Fruit fly (Drosophila melanogaster) whole organism, embryonic: ENCODE data around the gene CG17816.
A peak's percentile ranks its signal among the peaks of the same experiment; 100 is the strongest.

ENCODE experiments used
- BtbVII ChIP-seq: fragments of 200-800 bp; sonication (Bioruptor generic); optimal IDR thresholded peaks from 3 replicates; lab custom pipeline; 2017; ENCODE audit warnings: missing biosample characterization, mild to moderate bottlenecking, missing genetic modification characterization
- CG10209 ChIP-seq: fragments of 200-800 bp; sonication (Bioruptor generic); optimal IDR thresholded peaks from 3 replicates; lab custom pipeline; 2017; ENCODE audit warnings: missing biosample characterization, mild to moderate bottlenecking, missing genetic modification characterization, missing genetic modification reagents
- CG10959 ChIP-seq: fragments of 200-800 bp; sonication (Bioruptor generic); IDR thresholded peaks from 2 replicates; pipeline ENCODE4 v1.3.6; 2022; ENCODE audit warnings: missing biosample characterization, missing genetic modification characterization
- CG12071 ChIP-seq: fragments of 200-800 bp; sonication (Bioruptor generic); optimal IDR thresholded peaks from 3 replicates; lab custom pipeline; 2018; ENCODE audit warnings: missing biosample characterization, mild to moderate bottlenecking, missing genetic modification characterization
- CG12155 ChIP-seq: fragments of 200-800 bp; sonication (Bioruptor generic); optimal IDR thresholded peaks from 3 replicates; lab custom pipeline; 2016; ENCODE audit warnings: missing biosample characterization, missing genetic modification characterization
- CG12236 ChIP-seq: fragments of 200-800 bp; sonication (Bioruptor generic); optimal IDR thresholded peaks from 2 replicates; lab custom pipeline; 2016; ENCODE audit warnings: missing biosample characterization, missing genetic modification characterization
- CG12299 ChIP-seq: fragments of 200-800 bp; sonication (Bioruptor generic); optimal IDR thresholded peaks from 2 replicates; lab custom pipeline; 2018; ENCODE audit warnings: missing biosample characterization, mild to moderate bottlenecking, missing genetic modification characterization
- CG13123 ChIP-seq: fragments of 200-800 bp; sonication (Bioruptor generic); optimal IDR thresholded peaks from 2 replicates; lab custom pipeline; 2016; ENCODE audit warnings: missing biosample characterization, missing genetic modification characterization
- CG13424 ChIP-seq: fragments of 200-800 bp; sonication (Bioruptor generic); optimal IDR thresholded peaks from 2 replicates; lab custom pipeline; 2019; ENCODE audit warnings: missing biosample characterization, mild to moderate bottlenecking, missing genetic modification characterization, moderate library complexity
- CG13775 ChIP-seq: fragments of 200-800 bp; sonication (Bioruptor generic); optimal IDR thresholded peaks from 3 replicates; lab custom pipeline; 2017; ENCODE audit warnings: missing biosample characterization, mild to moderate bottlenecking, missing genetic modification characterization
- CG14667 ChIP-seq: fragments of 200-800 bp; sonication (Bioruptor generic); IDR thresholded peaks from 2 replicates; pipeline ENCODE4 v1.3.6; 2022; ENCODE audit warnings: missing biosample characterization, missing genetic modification characterization
- CG14860 ChIP-seq: fragments of 200-800 bp; sonication (Bioruptor generic); IDR thresholded peaks from 3 replicates; pipeline ENCODE4 v1.3.6; 2022; ENCODE audit warnings: missing biosample characterization, missing genetic modification characterization; ENCODE audit not compliant: partially characterized antibody
- CG15011 ChIP-seq: fragments of 200-800 bp; sonication (Bioruptor generic); optimal IDR thresholded peaks from 3 replicates; lab custom pipeline; 2018; ENCODE audit warnings: missing biosample characterization, mild to moderate bottlenecking, missing genetic modification characterization
- CG1647 ChIP-seq: fragments of 200-800 bp; sonication (Bioruptor generic); optimal IDR thresholded peaks from 3 replicates; lab custom pipeline; 2016; ENCODE audit warnings: missing biosample characterization, missing genetic modification characterization
- CG17359 ChIP-seq: fragments of 200-800 bp; sonication (Bioruptor generic); optimal IDR thresholded peaks from 3 replicates; lab custom pipeline; 2018; ENCODE audit warnings: missing biosample characterization, mild to moderate bottlenecking, missing genetic modification characterization, moderate library complexity
- CG2202 ChIP-seq: fragments of 200-800 bp; sonication (Bioruptor generic); optimal IDR thresholded peaks from 2 replicates; lab custom pipeline; 2018; ENCODE audit warnings: missing biosample characterization, mild to moderate bottlenecking, missing genetic modification characterization
- CG31441 ChIP-seq: fragments of 200-800 bp; sonication (Bioruptor generic); IDR thresholded peaks from 2 replicates; pipeline ENCODE4 v1.3.6; 2022; ENCODE audit warnings: missing biosample characterization, missing genetic modification characterization
- CG3163 ChIP-seq: fragments of 200-800 bp; sonication (Bioruptor generic); optimal IDR thresholded peaks from 3 replicates; lab custom pipeline; 2016; ENCODE audit warnings: missing biosample characterization, missing genetic modification characterization
- CG5245 ChIP-seq: fragments of 200-800 bp; sonication (Bioruptor generic); optimal IDR thresholded peaks from 3 replicates; lab custom pipeline; 2016; ENCODE audit warnings: missing biosample characterization, missing genetic modification characterization
- CG7745 ChIP-seq: fragments of 200-800 bp; sonication (Bioruptor generic); optimal IDR thresholded peaks from 2 replicates; lab custom pipeline; 2018; ENCODE audit warnings: missing biosample characterization, mild to moderate bottlenecking, missing genetic modification characterization, moderate library complexity
- CoRest ChIP-seq: fragments of 200-800 bp; sonication (Bioruptor generic); optimal IDR thresholded peaks from 3 replicates; lab custom pipeline; 2018; ENCODE audit warnings: missing biosample characterization, mild to moderate bottlenecking, missing genetic modification characterization, moderate library complexity
- Dp ChIP-seq: fragments of 200-800 bp; sonication (Bioruptor generic); optimal IDR thresholded peaks from 2 replicates; lab custom pipeline; 2018; ENCODE audit warnings: missing biosample characterization, mild to moderate bottlenecking, missing genetic modification characterization, moderate library complexity
- Hr3 ChIP-seq: fragments of 200-800 bp; sonication (Bioruptor generic); optimal IDR thresholded peaks from 3 replicates; lab custom pipeline; 2016; ENCODE audit warnings: missing biosample characterization, missing genetic modification characterization
- Lhr ChIP-seq: fragments of 200-800 bp; sonication (Bioruptor generic); optimal IDR thresholded peaks from 3 replicates; lab custom pipeline; 2017; ENCODE audit warnings: mild to moderate bottlenecking, missing biosample characterization, missing genetic modification reagents, missing genetic modification characterization
- MTF-1 ChIP-seq: fragments of 200-800 bp; sonication (Bioruptor generic); optimal IDR thresholded peaks from 2 replicates; lab custom pipeline; 2018; ENCODE audit warnings: missing biosample characterization, mild to moderate bottlenecking, missing genetic modification characterization, borderline replicate concordance
- Meics ChIP-seq: fragments of 200-800 bp; sonication (Bioruptor generic); optimal IDR thresholded peaks from 2 replicates; lab custom pipeline; 2017; ENCODE audit warnings: missing biosample characterization, mild to moderate bottlenecking, missing genetic modification characterization
- Oli ChIP-seq: fragments of 200-800 bp; sonication (Bioruptor generic); optimal IDR thresholded peaks from 2 replicates; lab custom pipeline; 2018; ENCODE audit warnings: missing biosample characterization, mild to moderate bottlenecking, missing genetic modification characterization, moderate library complexity
- Sin3A ChIP-seq: fragments of >200 bp; optimal IDR thresholded peaks from 2 replicates; lab custom pipeline; 2018
- Trl ChIP-seq, 3 experiments: fragments of >200 bp in 2 of 3; fragments of 200-800 bp in 1 of 3; sonication (Bioruptor generic) in 1 of 3; optimal IDR thresholded peaks; 2 replicates in 1 of 3; 3 replicates in 2 of 3; lab custom pipeline; 2016 to 2017; ENCODE audit warnings: missing biosample characterization in 1 of 3, missing genetic modification characterization in 1 of 3
- al ChIP-seq: fragments of 200-800 bp; sonication (Bioruptor generic); IDR thresholded peaks from 2 replicates; pipeline ENCODE4 v1.3.6; 2022; ENCODE audit warnings: missing biosample characterization, missing genetic modification characterization
- aop ChIP-seq: fragments of 200-800 bp; sonication (Bioruptor generic); IDR thresholded peaks from 2 replicates; pipeline ENCODE4 v1.3.6; 2022; ENCODE audit warnings: missing biosample characterization, missing genetic modification characterization
- ato ChIP-seq: fragments of 200-800 bp; sonication (Bioruptor generic); IDR thresholded peaks from 2 replicates; pipeline ENCODE4 v1.3.6; 2022; ENCODE audit warnings: missing biosample characterization, missing genetic modification characterization; ENCODE audit not compliant: partially characterized antibody
- br ChIP-seq: fragments of >200 bp; optimal IDR thresholded peaks from 2 replicates; lab custom pipeline; 2017
- bsh ChIP-seq, 2 experiments: fragments of 200-800 bp; sonication (Bioruptor generic); optimal IDR thresholded peaks; 2 replicates each; lab custom pipeline; 2017 to 2018; ENCODE audit warnings: mild to moderate bottlenecking in 2 of 2, missing biosample characterization in 2 of 2, missing genetic modification characterization in 2 of 2, moderate library complexity in 1 of 2
- caup ChIP-seq: fragments of 200-800 bp; sonication (Bioruptor generic); optimal IDR thresholded peaks from 3 replicates; lab custom pipeline; 2017; ENCODE audit warnings: missing biosample characterization, mild to moderate bottlenecking, missing genetic modification characterization, moderate library complexity; ENCODE audit not compliant: severe bottlenecking
- chn ChIP-seq: fragments of 200-800 bp; sonication (Bioruptor generic); optimal IDR thresholded peaks from 2 replicates; lab custom pipeline; 2016; ENCODE audit warnings: missing biosample characterization, missing genetic modification characterization
- ci ChIP-seq: fragments of 200-800 bp; sonication (Bioruptor generic); IDR thresholded peaks from 3 replicates; pipeline ENCODE4 v1.3.6; 2022; ENCODE audit warnings: missing biosample characterization, missing genetic modification characterization
- ems ChIP-seq: fragments of 200-800 bp; sonication (Bioruptor generic); optimal IDR thresholded peaks from 3 replicates; lab custom pipeline; 2016; ENCODE audit warnings: missing biosample characterization, missing genetic modification characterization
- exex ChIP-seq: fragments of 200-800 bp; sonication (Bioruptor generic); optimal IDR thresholded peaks from 4 replicates; lab custom pipeline; 2018; ENCODE audit warnings: missing biosample characterization, mild to moderate bottlenecking, missing genetic modification characterization, moderate library complexity
- eyg ChIP-seq: fragments of 200-800 bp; sonication (Bioruptor generic); optimal IDR thresholded peaks from 3 replicates; lab custom pipeline; 2016; ENCODE audit warnings: missing biosample characterization, missing genetic modification characterization
- fu2 ChIP-seq: fragments of 200-800 bp; sonication (Bioruptor generic); optimal IDR thresholded peaks from 2 replicates; lab custom pipeline; 2016; ENCODE audit warnings: missing biosample characterization, missing genetic modification characterization
- gsb ChIP-seq: fragments of 200-800 bp; sonication (Bioruptor generic); IDR thresholded peaks from 2 replicates; pipeline ENCODE4 v1.3.6; 2022; ENCODE audit warnings: missing biosample characterization, missing genetic modification characterization
- h ChIP-seq: fragments of >200 bp; optimal IDR thresholded peaks from 2 replicates; lab custom pipeline; 2017
- insv ChIP-seq, 2 experiments: fragments of 200-800 bp; sonication (Bioruptor generic); optimal IDR thresholded peaks; 3 replicates each; lab custom pipeline; 2016 to 2018; ENCODE audit warnings: missing biosample characterization in 2 of 2, missing genetic modification characterization in 2 of 2
- inv ChIP-seq: fragments of 200-800 bp; sonication (Bioruptor generic); IDR thresholded peaks from 2 replicates; pipeline ENCODE4 v1.3.6; 2022; ENCODE audit warnings: missing biosample characterization, missing genetic modification characterization; ENCODE audit not compliant: partially characterized antibody
- knrl ChIP-seq: fragments of 200-800 bp; sonication (Bioruptor generic); IDR thresholded peaks from 3 replicates; pipeline ENCODE4 v1.3.6; 2022; ENCODE audit warnings: missing biosample characterization, missing genetic modification characterization; ENCODE audit not compliant: partially characterized antibody
- onecut ChIP-seq: fragments of 200-800 bp; sonication (Bioruptor generic); IDR thresholded peaks from 2 replicates; pipeline ENCODE4 v1.3.6; 2022; ENCODE audit warnings: missing biosample characterization, missing genetic modification characterization
- repo ChIP-seq: fragments of 200-800 bp; sonication (Bioruptor generic); optimal IDR thresholded peaks from 2 replicates; lab custom pipeline; 2016; ENCODE audit warnings: missing biosample characterization, missing genetic modification characterization
- scrt ChIP-seq: fragments of 200-800 bp; sonication (Bioruptor generic); optimal IDR thresholded peaks from 2 replicates; lab custom pipeline; 2018; ENCODE audit warnings: missing biosample characterization, mild to moderate bottlenecking, missing genetic modification characterization, moderate library complexity
- slou ChIP-seq: fragments of 200-800 bp; sonication (Bioruptor generic); optimal IDR thresholded peaks from 3 replicates; lab custom pipeline; 2016; ENCODE audit warnings: missing biosample characterization, missing genetic modification characterization
- vnd ChIP-seq: fragments of 200-800 bp; sonication (Bioruptor generic); IDR thresholded peaks from 3 replicates; pipeline ENCODE4 v1.3.6; 2022; ENCODE audit warnings: missing biosample characterization, missing genetic modification characterization; ENCODE audit not compliant: partially characterized antibody
- zf30C ChIP-seq: fragments of 200-800 bp; sonication (Bioruptor generic); optimal IDR thresholded peaks from 3 replicates; lab custom pipeline; 2018; ENCODE audit warnings: missing biosample characterization, mild to moderate bottlenecking, missing genetic modification characterization

CG17816 gene

DNA sequence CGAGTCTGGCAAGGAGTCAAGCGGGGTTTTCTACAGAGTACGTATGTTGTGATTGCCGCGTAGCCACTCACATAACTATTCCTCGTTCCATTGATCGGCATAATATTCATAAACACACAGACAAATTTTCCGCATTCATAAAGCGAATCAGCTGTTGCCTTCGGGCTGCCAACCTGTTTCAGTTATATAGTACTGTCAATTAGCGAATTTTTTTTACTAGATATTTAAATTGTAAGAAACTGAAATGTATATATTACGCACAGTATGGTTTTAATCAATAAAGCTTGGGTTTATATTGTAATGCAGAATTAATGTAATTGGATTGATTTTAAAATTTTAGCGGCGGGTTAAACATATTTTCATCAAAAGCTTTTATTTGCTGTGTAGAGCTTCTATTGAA lies 26.6 kb upstream of the CG17816 start, which contains the start of gene Rfk (continued):
- TF ChIP-seq ems (GFP tag; lab: Kevin White, UChicago) (no peak), ato (GFP tag; lab: Robert Waterston, UW) (no peak), CG12071 (GFP tag; lab: Kevin White, UChicago) (no peak), Meics (no peak), MTF-1 (GFP tag; lab: Kevin White, UChicago) (no peak), fu2 (GFP tag; lab: Kevin White, UChicago) (no peak), CG10959 (GFP tag; lab: Robert Waterston, UW) (no peak), CG1647 (GFP tag; lab: Kevin White, UChicago) (no peak), br (no peak), CG7745 (tag; lab: Kevin White, UChicago) (no peak), caup (GFP tag; lab: Kevin White, UChicago) (no peak), CG12299 (tag; lab: Kevin White, UChicago) (no peak), inv (GFP tag; lab: Robert Waterston, UW) (no peak), Hr3 (GFP tag; lab: Kevin White, UChicago) (peak; percentile 25), CG14860 (no peak), CG5245 (GFP tag; lab: Kevin White, UChicago) (no peak), scrt (no peak), al (no peak), CG10209 (GFP tag; lab: Kevin White, UChicago) (no peak), CG31441 (GFP tag; lab: Robert Waterston, UW) (no peak), chn (GFP tag; lab: Kevin White, UChicago) (no peak), CoRest (peak; percentile 31), zf30C (no peak), CG3163 (GFP tag; lab: Kevin White, UChicago) (no peak), repo (no peak), CG13775 (GFP tag; lab: Kevin White, UChicago) (no peak), Sin3A (lab: Kevin White, UChicago) (no peak), vnd (GFP tag; lab: Robert Waterston, UW) (no peak), CG2202 (tag; lab: Kevin White, UChicago) (no peak), h (lab: Kevin White, UChicago) (no peak), Lhr (GFP tag; lab: Kevin White, UChicago) (no peak), Dp (GFP tag; lab: Kevin White, UChicago) (peak; percentile 52), exex (tag; lab: Kevin White, UChicago) (peak; percentile 24), onecut (GFP tag; lab: Robert Waterston, UW) (no peak), CG17359 (tag; lab: Kevin White, UChicago) (peak; percentile 26), CG12155 (GFP tag; lab: Kevin White, UChicago) (peak; percentile 9), ci (GFP tag; lab: Robert Waterston, UW) (no peak), CG12236 (no peak), BtbVII (GFP tag; lab: Kevin White, UChicago) (no peak), CG15011 (GFP tag; lab: Kevin White, UChicago) (no peak), Oli (tag; lab: Kevin White, UChicago) (no peak), insv (GFP tag; optimal IDR thresholded peaks at IDR 0.05; lab: Kevin White, UChicago) (no peak), slou (GFP tag; lab: Kevin White, UChicago) (no peak), CG13123 (GFP tag; lab: Kevin White, UChicago) (no peak), Trl (optimal IDR thresholded peaks at IDR 0.05; lab: Kevin White, UChicago) (no peak), Trl (GFP tag; optimal IDR thresholded peaks at IDR 0.05; lab: Kevin White, UChicago) (peak; percentile 19), knrl (GFP tag; lab: Robert Waterston, UW) (no peak), CG14667 (GFP tag; lab: Robert Waterston, UW) (no peak), aop (no peak), CG13424 (tag; lab: Kevin White, UChicago) (peak; percentile 47), eyg (GFP tag; lab: Kevin White, UChicago) (no peak), bsh (GFP tag; optimal IDR thresholded peaks at IDR 0.05; lab: Kevin White, UChicago) (peak in 1 of 2 experiments; percentile 28), gsb (no peak)
